Worm (Caenorhabditis elegans): ENCODE results near the gene dhs-15.

Gene dhs-15

ce11 chrV:2769754-2770153 is at the start of gene dhs-15:
TSS of gene dhs-15 (minus strand) at chrV:2769854.
- TF ChIP-seq dao-5 (tag; optimal IDR thresholded peaks at IDR 0.05) (no peak), W03F9.2 (tag; optimal IDR thresholded peaks at IDR 0.05) (no peak), him-1 (tag; optimal IDR thresholded peaks at IDR 0.05) (no peak)

DNA sequence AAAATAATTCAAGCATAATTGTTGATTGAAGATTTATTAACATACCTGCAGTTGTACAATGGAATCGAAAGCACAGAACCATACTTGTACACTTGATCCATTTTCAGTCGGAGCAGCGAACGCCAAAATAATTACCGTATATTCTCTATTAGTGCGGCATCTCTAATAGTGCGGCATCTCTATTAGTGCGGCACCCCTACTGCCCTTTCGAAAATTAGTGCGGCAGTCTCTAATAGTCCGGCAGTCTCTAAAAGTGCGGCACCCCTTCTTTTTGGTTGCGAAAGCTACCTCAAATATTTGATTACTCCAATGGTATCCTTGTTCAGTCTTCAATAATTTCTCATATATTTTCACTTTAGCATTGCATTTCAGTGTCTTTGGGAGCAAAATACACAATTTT is 48.5 kb upstream of the dhs-15 start, which contains the start of gene srt-34:
srt-34 (minus strand) TSS at position 101 of the 400 bp plus-strand sequence.
- TF ChIP-seq W03F9.2 (tag; optimal IDR thresholded peaks at IDR 0.05), result no peak
- no peak for TF ChIP-seq him-1 (tag; optimal IDR thresholded peaks at IDR 0.05)
- no peak for TF ChIP-seq dao-5 (tag; optimal IDR thresholded peaks at IDR 0.05)

DNA sequence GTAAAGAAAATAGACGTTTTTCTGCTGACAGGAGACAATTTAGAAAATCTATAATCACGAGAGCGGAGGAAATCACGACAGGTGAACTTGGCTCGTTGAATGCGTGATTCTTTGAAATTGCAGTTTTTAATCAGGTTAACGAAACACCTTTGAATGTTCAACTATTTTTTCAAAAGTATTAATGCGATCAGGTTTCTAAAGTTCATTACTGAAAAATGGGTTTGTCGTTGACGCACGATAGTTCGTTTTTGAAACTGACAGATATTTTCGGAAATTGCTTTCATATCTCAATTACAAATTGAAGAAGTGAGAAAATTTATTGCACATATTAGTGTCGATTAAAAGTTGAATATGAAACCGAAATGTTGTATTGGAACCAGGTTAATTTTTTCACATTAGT is 46.3 kb upstream of the dhs-15 start, which contains the start of gene F54E2.5:
F54E2.5 (minus strand) TSS at position 101 of the 400 bp plus-strand sequence.
- TF ChIP-seq W03F9.2 (tag; optimal IDR thresholded peaks at IDR 0.05), result no peak
- TF ChIP-seq dao-5 (tag; optimal IDR thresholded peaks at IDR 0.05), result no peak
- no peak for TF ChIP-seq him-1 (tag; optimal IDR thresholded peaks at IDR 0.05)

DNA sequence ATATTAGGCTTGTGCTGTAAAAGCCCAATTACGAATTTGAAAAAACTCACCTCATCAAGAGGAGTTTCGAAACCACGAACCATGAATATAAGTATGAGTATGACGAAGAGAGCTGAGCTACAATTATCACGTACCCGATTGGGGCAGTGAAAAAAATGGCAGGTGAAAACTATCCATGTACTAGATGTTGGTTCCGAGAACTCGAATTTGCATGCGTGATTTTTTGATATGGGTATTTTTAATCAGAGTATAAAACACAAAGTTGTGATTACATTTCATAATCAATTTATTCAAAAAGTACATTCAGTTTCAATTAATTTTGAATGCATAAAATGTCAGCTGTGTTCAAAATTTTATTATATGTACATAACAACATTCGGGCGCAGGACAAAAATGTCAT is 44.2 kb upstream of the dhs-15 start, which contains the start of gene F54E2.9:
F54E2.9 (minus strand) TSS at position 132 of the 400 bp plus-strand sequence.
- no peak for TF ChIP-seq him-1 (tag; optimal IDR thresholded peaks at IDR 0.05)
- TF ChIP-seq dao-5 (tag; optimal IDR thresholded peaks at IDR 0.05), result no peak
- TF ChIP-seq W03F9.2 (tag; optimal IDR thresholded peaks at IDR 0.05), result no peak

DNA sequence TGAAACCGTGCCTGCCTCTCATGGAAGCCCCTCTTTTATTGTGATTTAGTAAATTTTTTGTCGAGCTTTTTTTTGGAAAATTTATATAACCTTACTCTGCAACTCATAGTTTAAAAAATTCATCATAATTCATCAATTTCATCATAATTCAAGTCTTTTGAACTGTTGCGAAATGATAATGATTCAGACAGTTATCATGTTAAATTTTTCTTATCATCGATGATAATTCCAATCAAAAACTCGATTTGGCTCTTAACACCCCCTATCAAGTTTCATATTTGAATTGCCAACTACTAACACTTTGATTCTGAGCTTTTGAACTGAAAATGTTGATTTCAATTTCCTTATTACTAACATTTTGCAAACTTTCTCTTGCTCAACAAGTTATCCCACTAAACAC is 40.5 kb upstream of the dhs-15 start, which contains the start of gene F54E2.1:
F54E2.1 (plus strand) TSS at position 235 of the 400 bp plus-strand sequence.
- no peak for TF ChIP-seq him-1 (tag; optimal IDR thresholded peaks at IDR 0.05)

ce11 chrV:2809443-2809842 is 39.8 kb upstream of the dhs-15 start:
- TF ChIP-seq dao-5 (tag; optimal IDR thresholded peaks at IDR 0.05) (no peak), him-1 (tag; optimal IDR thresholded peaks at IDR 0.05) (no peak), W03F9.2 (tag; optimal IDR thresholded peaks at IDR 0.05) (no peak)

- no peak for TF ChIP-seq dao-5 (tag; optimal IDR thresholded peaks at IDR 0.05)
- TF ChIP-seq W03F9.2 (tag; optimal IDR thresholded peaks at IDR 0.05), result no peak
Observed at ce11 chrV:2807760-2808159, 38.1 kb upstream of the dhs-15 start, which contains the start of gene ketn-1. TSS of gene ketn-1 (minus strand) at chrV:2807860.

ce11 chrV:2803258-2803657 is 33.6 kb upstream of the dhs-15 start:
- TF ChIP-seq him-1 (tag; optimal IDR thresholded peaks at IDR 0.05) (no peak), W03F9.2 (tag; optimal IDR thresholded peaks at IDR 0.05) (no peak), dao-5 (tag; optimal IDR thresholded peaks at IDR 0.05) (no peak)

- TF ChIP-seq dao-5 (tag; optimal IDR thresholded peaks at IDR 0.05) (no peak), W03F9.2 (tag; optimal IDR thresholded peaks at IDR 0.05) (no peak), him-1 (tag; optimal IDR thresholded peaks at IDR 0.05) (no peak)
Observed at ce11 chrV:2801955-2802354, 32.3 kb upstream of the dhs-15 start.

ce11 chrV:2800676-2801075 is 31.0 kb upstream of the dhs-15 start:
- no peak for TF ChIP-seq him-1 (tag; optimal IDR thresholded peaks at IDR 0.05)
- no peak for TF ChIP-seq W03F9.2 (tag; optimal IDR thresholded peaks at IDR 0.05)
- no peak for TF ChIP-seq dao-5 (tag; optimal IDR thresholded peaks at IDR 0.05)

DNA sequence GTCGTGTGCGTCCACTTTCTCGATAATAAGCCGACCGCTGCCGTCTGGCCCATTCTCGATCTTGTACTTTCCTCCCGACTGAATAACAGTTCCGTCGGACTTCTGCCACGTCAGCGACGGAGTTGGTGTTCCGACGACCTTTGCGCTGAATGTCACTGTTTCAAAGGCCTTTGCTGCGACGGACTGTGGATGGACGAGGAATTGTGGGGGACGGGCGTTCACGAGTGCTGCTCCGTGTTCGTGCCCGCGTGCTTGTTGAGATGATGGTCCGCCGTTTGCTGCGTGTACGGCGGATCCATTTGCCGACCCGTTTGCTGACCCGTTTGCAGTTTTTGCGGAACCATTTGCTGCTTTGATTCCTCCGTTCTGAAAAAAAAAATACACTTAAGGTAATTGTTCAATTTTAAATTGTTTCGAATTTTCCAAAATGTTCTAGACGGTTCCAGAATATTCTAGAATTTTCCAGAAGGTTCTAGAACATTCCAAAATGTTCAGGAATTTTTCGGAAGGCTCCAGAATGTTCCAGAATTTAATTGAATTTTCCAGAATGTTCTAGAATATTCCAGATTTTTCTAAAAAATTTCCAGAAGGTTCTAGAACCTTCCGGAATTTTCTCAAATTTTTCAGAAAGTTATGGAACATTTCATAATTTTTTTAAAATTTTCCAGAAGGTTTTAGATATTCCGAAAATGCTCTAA is 29.7 kb upstream of the dhs-15 start:
- TF ChIP-seq W03F9.2 (tag; optimal IDR thresholded peaks at IDR 0.05), result no peak
- TF ChIP-seq dao-5 (tag; optimal IDR thresholded peaks at IDR 0.05), result no peak
- no peak for TF ChIP-seq him-1 (tag; optimal IDR thresholded peaks at IDR 0.05)

- TF ChIP-seq him-1 (tag; optimal IDR thresholded peaks at IDR 0.05) (no peak), W03F9.2 (tag; optimal IDR thresholded peaks at IDR 0.05) (no peak), dao-5 (tag; optimal IDR thresholded peaks at IDR 0.05) (no peak)
Observed at ce11 chrV:2795998-2796397, 26.3 kb upstream of the dhs-15 start, which contains the start of gene F54E2.2. TSS of gene F54E2.2 (plus strand) at chrV:2796298.

ce11 chrV:2792958-2793357 is 23.3 kb upstream of the dhs-15 start:
- TF ChIP-seq dao-5 (tag; optimal IDR thresholded peaks at IDR 0.05) (no peak), him-1 (tag; optimal IDR thresholded peaks at IDR 0.05) (no peak), W03F9.2 (tag; optimal IDR thresholded peaks at IDR 0.05) (no peak)

ce11 chrV:2780786-2781185 is 11.1 kb upstream of the dhs-15 start, which contains the start of gene R05D8.11:
TSS of gene R05D8.11 (minus strand) at chrV:2780886.
- TF ChIP-seq W03F9.2 (tag; optimal IDR thresholded peaks at IDR 0.05) (no peak), him-1 (tag; optimal IDR thresholded peaks at IDR 0.05) (no peak), dao-5 (tag; optimal IDR thresholded peaks at IDR 0.05) (no peak)

ce11 chrV:2774042-2774441 is 4.4 kb upstream of the dhs-15 start, which contains the start of gene srj-18:
TSS of gene srj-18 (plus strand) at chrV:2774342.
- TF ChIP-seq dao-5 (tag; optimal IDR thresholded peaks at IDR 0.05) (no peak), him-1 (tag; optimal IDR thresholded peaks at IDR 0.05) (no peak), W03F9.2 (tag; optimal IDR thresholded peaks at IDR 0.05) (no peak)

Measured in whole organism, L4/young adult.